Worm (Caenorhabditis elegans): ENCODE results near the gene T24F1.4.

The T24F1.4 gene

ce11 chrII:11345570-11346029 is 31.5 kb upstream of the T24F1.4 start, which contains the start of gene nduf-11 (continued):
- no peak for TF ChIP-seq dmd-4 (tag; optimal IDR thresholded peaks at IDR 0.05; ENCODE audit: borderline replicate concordance)
- peak; percentile 58 for TF ChIP-seq unc-86 (tag; optimal IDR thresholded peaks at IDR 0.05)
- peak; percentile 11 for TF ChIP-seq gmeb-2 (tag; optimal IDR thresholded peaks at IDR 0.05)
- peak; percentile 38 for TF ChIP-seq pax-1 (tag; optimal IDR thresholded peaks at IDR 0.05)
- no peak for TF ChIP-seq ceh-2 (tag; optimal IDR thresholded peaks at IDR 0.05)
- peak; percentile 25 for TF ChIP-seq C38D4.7 (GFP tag; optimal IDR thresholded peaks at IDR 0.05)
- TF ChIP-seq ama-1 (optimal IDR thresholded peaks at IDR 0.05): no peak
- TF ChIP-seq odd-2 (tag; optimal IDR thresholded peaks at IDR 0.05): no peak
- TF ChIP-seq K09A11.1 (tag; optimal IDR thresholded peaks at IDR 0.05; ENCODE audit: insufficient read depth): peak; percentile 48
- TF ChIP-seq ceh-45 (GFP tag; IDR thresholded peaks at IDR 0.05): no peak
- no peak for TF ChIP-seq pqm-1 (tag; optimal IDR thresholded peaks at IDR 0.05)
- TF ChIP-seq hlh-8 (tag; optimal IDR thresholded peaks at IDR 0.05): no peak
- no peak for TF ChIP-seq ceh-19 (GFP tag; optimal IDR thresholded peaks at IDR 0.05)
- TF ChIP-seq rnt-1 (tag; optimal IDR thresholded peaks at IDR 0.05): no peak
- peak; percentile 42 for TF ChIP-seq che-1 (tag; optimal IDR thresholded peaks at IDR 0.05)
- no peak for TF ChIP-seq ahr-1 (tag; optimal IDR thresholded peaks at IDR 0.05)

- TF ChIP-seq ceh-48 (tag; optimal IDR thresholded peaks at IDR 0.05) (no peak), hlh-13 (GFP tag; optimal IDR thresholded peaks at IDR 0.05) (no peak), ttx-3 (tag; optimal IDR thresholded peaks at IDR 0.05) (no peak), tbx-2 (tag; optimal IDR thresholded peaks at IDR 0.05) (no peak), nfya-1 (tag; optimal IDR thresholded peaks at IDR 0.05) (no peak), odd-2 (tag; optimal IDR thresholded peaks at IDR 0.05) (no peak), ceh-6 (GFP tag; optimal IDR thresholded peaks at IDR 0.05) (no peak), ceh-18 (tag; optimal IDR thresholded peaks at IDR 0.05) (no peak), elt-2 (tag; optimal IDR thresholded peaks at IDR 0.05) (no peak), ztf-16 (tag; optimal IDR thresholded peaks at IDR 0.05) (no peak), pag-3 (tag; optimal IDR thresholded peaks at IDR 0.05; ENCODE audit: borderline replicate concordance) (no peak), ceh-34 (tag; optimal IDR thresholded peaks at IDR 0.05) (no peak), npax-4 (tag; optimal IDR thresholded peaks at IDR 0.05) (no peak), fkh-6 (tag; optimal IDR thresholded peaks at IDR 0.05) (no peak)
Measured at ce11 chrII:11344554-11344953, 30.5 kb upstream of the T24F1.4 start.

- peak; percentile 2 for TF ChIP-seq ceh-48 (tag; optimal IDR thresholded peaks at IDR 0.05)
- TF ChIP-seq F13H6.1 (tag; optimal IDR thresholded peaks at IDR 0.05): no peak
Measured at ce11 chrII:11343300-11343869, 29.3 kb upstream of the T24F1.4 start, which contains the start of gene lgc-20. Gene lgc-20 (minus strand): TSS chrII:11343610.

- TF ChIP-seq pqm-1 (tag; optimal IDR thresholded peaks at IDR 0.05) (no peak), sox-4 (tag; optimal IDR thresholded peaks at IDR 0.05) (no peak)
Measured at ce11 chrII:11339507-11339906, 25.4 kb upstream of the T24F1.4 start, which contains the start of gene rmd-3. Gene rmd-3 (minus strand): TSS chrII:11339607.

ce11 chrII:11337497-11338040 is 23.5 kb upstream of the T24F1.4 start, which contains the start of gene sqt-1:
Gene sqt-1 (minus strand): TSS chrII:11337837.
- no peak for TF ChIP-seq odd-2 (tag; optimal IDR thresholded peaks at IDR 0.05)
- no peak for TF ChIP-seq gmeb-2 (tag; optimal IDR thresholded peaks at IDR 0.05)
- no peak for TF ChIP-seq ceh-18 (tag; optimal IDR thresholded peaks at IDR 0.05)
- TF ChIP-seq lin-11 (tag; optimal IDR thresholded peaks at IDR 0.05): no peak
- TF ChIP-seq sox-4 (tag; optimal IDR thresholded peaks at IDR 0.05): no peak
- no peak for TF ChIP-seq tbx-2 (tag; optimal IDR thresholded peaks at IDR 0.05)
